Worm (Caenorhabditis elegans): ENCODE data around the gene csa-1.

The csa-1 gene

ce11 chrII:9329474-9329873 is 9.9 kb upstream of the csa-1 start, which contains the start of gene wbp-2:
Gene wbp-2 (plus strand): TSS chrII:9329774.
- TF ChIP-seq nhr-47 (tag; optimal IDR thresholded peaks at IDR 0.05), result no peak
- TF ChIP-seq unc-30 (tag; optimal IDR thresholded peaks at IDR 0.05), result no peak
- TF ChIP-seq nhr-77 (tag; optimal IDR thresholded peaks at IDR 0.05), result no peak
- no peak for TF ChIP-seq unc-98 (GFP tag; IDR thresholded peaks at IDR 0.05)
- TF ChIP-seq mab-9 (GFP tag; IDR thresholded peaks at IDR 0.05), result no peak
- TF ChIP-seq sox-4 (tag; optimal IDR thresholded peaks at IDR 0.05), result no peak
- TF ChIP-seq nhr-11 (tag; optimal IDR thresholded peaks at IDR 0.05), result no peak
- no peak for TF ChIP-seq nhr-19 (GFP tag; conservative IDR thresholded peaks at IDR 0.05)
- no peak for TF ChIP-seq C34B4.2 (tag; optimal IDR thresholded peaks at IDR 0.05)
- no peak for TF ChIP-seq ama-1 (optimal IDR thresholded peaks at IDR 0.05)
- no peak for TF ChIP-seq xbp-1 (tag; optimal IDR thresholded peaks at IDR 0.05)
- TF ChIP-seq swsn-7 (tag; optimal IDR thresholded peaks at IDR 0.05), result no peak
- no peak for TF ChIP-seq ztf-11 (tag; optimal IDR thresholded peaks at IDR 0.05)
- TF ChIP-seq nhr-85 (tag), result no peak
- no peak for TF ChIP-seq ceh-8 (GFP tag; optimal IDR thresholded peaks at IDR 0.05)
- TF ChIP-seq fkh-10 (GFP tag; optimal IDR thresholded peaks at IDR 0.05), result no peak

- TF ChIP-seq elt-2 (tag; optimal IDR thresholded peaks at IDR 0.05) (peak; percentile 20), aly-2 (tag; optimal IDR thresholded peaks at IDR 0.05) (no peak)
These were observed 6.0 kb upstream of the csa-1 start for ce11 chrII:9325555-9325954.

- no peak for TF ChIP-seq nhr-84 (tag; optimal IDR thresholded peaks at IDR 0.05)
- no peak for TF ChIP-seq unc-62 (GFP tag; optimal IDR thresholded peaks at IDR 0.05)
- TF ChIP-seq ceh-63 (GFP tag; optimal IDR thresholded peaks at IDR 0.05), result no peak
- TF ChIP-seq lir-3 (tag; optimal IDR thresholded peaks at IDR 0.05; ENCODE audit: poor library complexity), result no peak
- no peak for TF ChIP-seq isw-1 (GFP tag; IDR thresholded peaks at IDR 0.05)
- TF ChIP-seq lin-14 (GFP tag; optimal IDR thresholded peaks at IDR 0.05), result peak; percentile 56
- TF ChIP-seq pax-3 (tag; optimal IDR thresholded peaks at IDR 0.05), result no peak
- no peak for TF ChIP-seq hlh-17 (GFP tag; optimal IDR thresholded peaks at IDR 0.05; ENCODE audit: borderline replicate concordance)
- TF ChIP-seq egl-13 (tag; optimal IDR thresholded peaks at IDR 0.05), result no peak
- TF ChIP-seq efl-1 (optimal IDR thresholded peaks at IDR 0.05), result no peak
- peak in 1 of 2 experiments; percentile 7 for TF ChIP-seq efl-1 (GFP tag; optimal IDR thresholded peaks at IDR 0.05 in 1 of 2)
- peak; percentile 19 for TF ChIP-seq mep-1 (tag; optimal IDR thresholded peaks at IDR 0.05)
- peak in 1 of 2 experiments; percentile 40 for TF ChIP-seq lsy-2 (tag; optimal IDR thresholded peaks at IDR 0.05)
- no peak for TF ChIP-seq nhr-19 (GFP tag; conservative IDR thresholded peaks at IDR 0.05)
- TF ChIP-seq fkh-8 (tag; optimal IDR thresholded peaks at IDR 0.05), result no peak
- TF ChIP-seq nhr-71 (tag; optimal IDR thresholded peaks at IDR 0.05), result peak; percentile 27
- no peak for TF ChIP-seq ets-5 (GFP tag; IDR thresholded peaks at IDR 0.05)
These were observed 5.4 kb upstream of the csa-1 start, which contains the start of gene eat-3 for ce11 chrII:9324824-9325351. Gene eat-3 (plus strand): TSS chrII:9324874.

ce11 chrII:9323660-9324059 is 4.1 kb upstream of the csa-1 start, which contains the start of gene egli-1:
Gene egli-1 (plus strand): TSS chrII:9323960.
- TF ChIP-seq nhr-84 (tag; optimal IDR thresholded peaks at IDR 0.05) (no peak), nhr-12 (tag; optimal IDR thresholded peaks at IDR 0.05) (no peak), hlh-17 (GFP tag; optimal IDR thresholded peaks at IDR 0.05; ENCODE audit: borderline replicate concordance) (no peak), pqm-1 (tag; optimal IDR thresholded peaks at IDR 0.05) (no peak), sup-37 (GFP tag; optimal IDR thresholded peaks at IDR 0.05) (no peak), nhr-20 (tag; optimal IDR thresholded peaks at IDR 0.05) (no peak), C34B4.2 (tag; optimal IDR thresholded peaks at IDR 0.05) (no peak), dsc-1 (tag; optimal IDR thresholded peaks at IDR 0.05) (peak; percentile 18)

Data from whole organism, L1 larva.